Worm (Caenorhabditis elegans) whole organism, mixed stage, embryonic: Measurements from ENCODE around the gene phat-6.

Experiments
- M03D4.4 ChIP-seq: sonication (generic microtip); optimal IDR thresholded peaks from 2 replicates; lab custom pipeline; 2017; ENCODE audit warnings: mild to moderate bottlenecking, missing genetic modification characterization, missing compliant biosample characterization
- bed-3 ChIP-seq: fragments of 200-800 bp; sonication (Bioruptor generic); optimal IDR thresholded peaks from 3 replicates; lab custom pipeline; 2018; ENCODE audit warnings: mild to moderate bottlenecking, missing genetic modification characterization, moderate library complexity, missing compliant biosample characterization
- blmp-1 ChIP-seq: fragments of 150-350 bp; optimal IDR thresholded peaks from 2 replicates; lab custom pipeline; 2014; ENCODE audit warnings: missing biosample characterization, missing genetic modification characterization
- ceh-39 ChIP-seq: fragments of 150-350 bp; optimal IDR thresholded peaks from 2 replicates; lab custom pipeline; 2014; ENCODE audit warnings: missing biosample characterization, missing genetic modification characterization
- ceh-43 ChIP-seq: fragments of 200-800 bp; sonication (Bioruptor generic); optimal IDR thresholded peaks from 2 replicates; lab custom pipeline; 2018; ENCODE audit warnings: mild to moderate bottlenecking, missing genetic modification characterization, moderate library complexity, missing compliant biosample characterization
- ceh-83 ChIP-seq: fragments of 200-800 bp; sonication (Bioruptor generic); optimal IDR thresholded peaks from 2 replicates; lab custom pipeline; 2018; ENCODE audit warnings: mild to moderate bottlenecking, missing genetic modification characterization, missing compliant biosample characterization
- ces-1 ChIP-seq: fragments of 150-350 bp; optimal IDR thresholded peaks from 2 replicates; lab custom pipeline; 2014; ENCODE audit warnings: missing biosample characterization, missing genetic modification reagents, missing genetic modification characterization
- cnd-1 ChIP-seq: fragments of 200-800 bp; sonication (Bioruptor generic); optimal IDR thresholded peaks from 2 replicates; lab custom pipeline; 2018; ENCODE audit warnings: mild to moderate bottlenecking, missing genetic modification characterization, missing compliant biosample characterization
- drap-1 ChIP-seq: fragments of 200-800 bp; sonication (Bioruptor generic); optimal IDR thresholded peaks from 3 replicates; lab custom pipeline; 2018; ENCODE audit warnings: mild to moderate bottlenecking, missing genetic modification characterization, missing compliant biosample characterization
- elt-1 ChIP-seq: sonication (generic microtip); optimal IDR thresholded peaks from 2 replicates; lab custom pipeline; 2017; ENCODE audit warnings: missing genetic modification characterization, mild to moderate bottlenecking, missing compliant biosample characterization, antibody characterized with exemption, moderate library complexity, borderline replicate concordance; ENCODE audit not compliant: insufficient read depth
- elt-3 ChIP-seq: fragments of 150-350 bp; optimal IDR thresholded peaks from 2 replicates; lab custom pipeline; 2014; ENCODE audit warnings: missing biosample characterization, missing genetic modification characterization
- flh-1 ChIP-seq: fragments of 200-800 bp; sonication (Bioruptor generic); optimal IDR thresholded peaks from 2 replicates; lab custom pipeline; 2018; ENCODE audit warnings: mild to moderate bottlenecking, missing genetic modification characterization, moderate library complexity, missing compliant biosample characterization
- ham-2 ChIP-seq: fragments of 200-800 bp; sonication (Bioruptor generic); optimal IDR thresholded peaks from 2 replicates; lab custom pipeline; 2018; ENCODE audit warnings: mild to moderate bottlenecking, missing genetic modification characterization, missing compliant biosample characterization
- hlh-1 ChIP-seq: fragments of 150-350 bp; optimal IDR thresholded peaks from 2 replicates; lab custom pipeline; 2014; ENCODE audit warnings: missing biosample characterization, missing genetic modification reagents, missing genetic modification characterization
- lin-13 ChIP-seq: fragments of 150-350 bp; optimal IDR thresholded peaks from 2 replicates; lab custom pipeline; 2014; ENCODE audit warnings: missing biosample characterization, missing genetic modification characterization
- lin-32 ChIP-seq: fragments of 200-800 bp; sonication (Bioruptor generic); optimal IDR thresholded peaks from 2 replicates; lab custom pipeline; 2018; ENCODE audit warnings: mild to moderate bottlenecking, missing genetic modification characterization, missing compliant biosample characterization
- lsy-2 ChIP-seq: fragments of 150-350 bp; optimal IDR thresholded peaks from 2 replicates; lab custom pipeline; 2014; ENCODE audit warnings: missing biosample characterization, missing genetic modification characterization
- mab-5 ChIP-seq: fragments of 150-350 bp; optimal IDR thresholded peaks from 2 replicates; lab custom pipeline; 2014; ENCODE audit warnings: missing biosample characterization, missing genetic modification characterization
- mep-1 ChIP-seq: fragments of 150-350 bp; optimal IDR thresholded peaks from 2 replicates; lab custom pipeline; 2017; ENCODE audit warnings: missing biosample characterization, missing genetic modification reagents, missing genetic modification characterization, inconsistent platforms
- mls-2 ChIP-seq: sonication (generic microtip); optimal IDR thresholded peaks from 2 replicates; lab custom pipeline; 2016; ENCODE audit warnings: mild to moderate bottlenecking, missing genetic modification characterization, moderate library complexity, missing compliant biosample characterization
- nhr-12 ChIP-seq: fragments of 150-350 bp; optimal IDR thresholded peaks from 2 replicates; lab custom pipeline; 2014; ENCODE audit warnings: missing biosample characterization, missing genetic modification characterization
- nhr-2 ChIP-seq: fragments of 150-350 bp; optimal IDR thresholded peaks from 2 replicates; lab custom pipeline; 2014; ENCODE audit warnings: missing biosample characterization, missing genetic modification characterization
- nhr-237 ChIP-seq: fragments of 150-350 bp; optimal IDR thresholded peaks from 2 replicates; lab custom pipeline; 2014; ENCODE audit warnings: missing biosample characterization, missing genetic modification characterization
- nhr-28 ChIP-seq: fragments of 150-350 bp; optimal IDR thresholded peaks from 2 replicates; lab custom pipeline; 2014; ENCODE audit warnings: missing biosample characterization, missing genetic modification characterization
- nhr-76 ChIP-seq: sonication (generic microtip); optimal IDR thresholded peaks from 2 replicates; lab custom pipeline; 2017; ENCODE audit warnings: missing biosample characterization, missing genetic modification characterization
- pha-4 ChIP-seq: fragments of 150-350 bp; optimal IDR thresholded peaks from 2 replicates; lab custom pipeline; 2018; ENCODE audit warnings: missing biosample characterization, missing genetic modification reagents, missing genetic modification characterization
- sem-2 ChIP-seq: fragments of 200-800 bp; sonication (Bioruptor generic); optimal IDR thresholded peaks from 2 replicates; lab custom pipeline; 2018; ENCODE audit warnings: mild to moderate bottlenecking, missing genetic modification characterization, missing compliant biosample characterization
- snpc-4 ChIP-seq: fragments of 150-350 bp; optimal IDR thresholded peaks from 2 replicates; lab custom pipeline; 2014; ENCODE audit warnings: missing biosample characterization, missing genetic modification characterization
- sptf-1 ChIP-seq: sonication (generic microtip); optimal IDR thresholded peaks from 2 replicates; lab custom pipeline; 2017; ENCODE audit warnings: mild to moderate bottlenecking, missing genetic modification characterization, moderate library complexity, missing compliant biosample characterization
- tbx-8 ChIP-seq: fragments of 200-800 bp; sonication (Bioruptor generic); optimal IDR thresholded peaks from 2 replicates; lab custom pipeline; 2018; ENCODE audit warnings: mild to moderate bottlenecking, missing genetic modification characterization, moderate library complexity, missing compliant biosample characterization
- unc-120 ChIP-seq: sonication (generic microtip); optimal IDR thresholded peaks from 2 replicates; lab custom pipeline; 2017; ENCODE audit warnings: missing genetic modification characterization, missing compliant biosample characterization; ENCODE audit not compliant: poor library complexity, severe bottlenecking
- unc-39 ChIP-seq: fragments of 150-350 bp; optimal IDR thresholded peaks from 2 replicates; lab custom pipeline; 2014; ENCODE audit warnings: missing biosample characterization, missing genetic modification characterization
- unc-62 ChIP-seq: fragments of 150-350 bp; optimal IDR thresholded peaks from 2 replicates; lab custom pipeline; 2014; ENCODE audit warnings: missing biosample characterization, missing genetic modification reagents, missing genetic modification characterization
- zip-8 ChIP-seq: fragments of 150-350 bp; optimal IDR thresholded peaks from 2 replicates; lab custom pipeline; 2014; ENCODE audit warnings: missing biosample characterization, missing genetic modification characterization
- ztf-11 ChIP-seq: fragments of 150-350 bp; optimal IDR thresholded peaks from 2 replicates; lab custom pipeline; 2014; ENCODE audit warnings: missing biosample characterization, missing genetic modification characterization

The phat-6 gene

ce11 chrX:15188510-15188909 is 5.7 kb downstream of the phat-6 start:
- no peak for TF ChIP-seq sem-2 (GFP tag; lab: Kevin White, UChicago)
- TF ChIP-seq flh-1: no peak
- TF ChIP-seq lin-32 (GFP tag; lab: Kevin White, UChicago): no peak
- no peak for TF ChIP-seq bed-3 (GFP tag; lab: Kevin White, UChicago)
- TF ChIP-seq nhr-2 (tag; lab: Kevin White, UChicago): no peak
- TF ChIP-seq nhr-28 (tag; lab: Kevin White, UChicago): no peak
- no peak for TF ChIP-seq zip-8 (tag; lab: Kevin White, UChicago)
- TF ChIP-seq ceh-43 (GFP tag; lab: Kevin White, UChicago): no peak
- no peak for TF ChIP-seq mep-1 (tag; lab: Kevin White, UChicago)
- no peak for TF ChIP-seq sptf-1 (tag; lab: Kevin White, UChicago)
- no peak for TF ChIP-seq hlh-1
- TF ChIP-seq unc-39: no peak
- no peak for TF ChIP-seq nhr-12
- TF ChIP-seq mls-2: no peak
- TF ChIP-seq drap-1 (GFP tag; lab: Kevin White, UChicago): no peak
- TF ChIP-seq unc-62 (GFP tag; lab: Kevin White, UChicago): no peak
- no peak for TF ChIP-seq pha-4
- no peak for TF ChIP-seq ceh-39 (tag; lab: Kevin White, UChicago)
- TF ChIP-seq elt-1 (tag; lab: Kevin White, UChicago): no peak

ce11 chrX:15181454-15181853 is 12.7 kb downstream of the phat-6 start, which contains the start of gene pkhm-2:
pkhm-2 (minus strand) TSS chrX:15181465.
- TF ChIP-seq hlh-1 (peak; percentile 38), drap-1 (GFP tag; lab: Kevin White, UChicago) (peak; percentile 81), nhr-237 (tag; lab: Kevin White, UChicago) (peak; percentile 13), ztf-11 (tag; lab: Kevin White, UChicago) (peak; percentile 15), unc-62 (GFP tag; lab: Kevin White, UChicago) (no peak), nhr-76 (no peak), ceh-39 (tag; lab: Kevin White, UChicago) (no peak), pha-4 (peak; percentile 89), ceh-83 (GFP tag; lab: Kevin White, UChicago) (peak; percentile 44), elt-1 (tag; lab: Kevin White, UChicago) (no peak), nhr-12 (peak; percentile 7), bed-3 (GFP tag; lab: Kevin White, UChicago) (no peak), mab-5 (tag; lab: Kevin White, UChicago) (no peak), mls-2 (no peak), nhr-28 (tag; lab: Kevin White, UChicago) (no peak), ham-2 (peak; percentile 38), tbx-8 (no peak), sem-2 (GFP tag; lab: Kevin White, UChicago) (no peak), snpc-4 (no peak), lin-32 (GFP tag; lab: Kevin White, UChicago) (peak; percentile 37), sptf-1 (tag; lab: Kevin White, UChicago) (peak; percentile 71), mep-1 (tag; lab: Kevin White, UChicago) (peak; percentile 73), elt-3 (tag; lab: Kevin White, UChicago) (peak; percentile 9), lsy-2 (tag; lab: Kevin White, UChicago) (peak; percentile 40), ceh-43 (GFP tag; lab: Kevin White, UChicago) (no peak), blmp-1 (tag; lab: Kevin White, UChicago) (peak; percentile 70), M03D4.4 (tag; lab: Kevin White, UChicago) (peak; percentile 52), unc-39 (no peak), zip-8 (tag; lab: Kevin White, UChicago) (no peak), nhr-2 (tag; lab: Kevin White, UChicago) (no peak), lin-13 (peak; percentile 96), flh-1 (peak; percentile 22), cnd-1 (tag; lab: Kevin White, UChicago) (peak; percentile 71), unc-120 (tag; lab: Kevin White, UChicago) (peak; percentile 44), ces-1 (GFP tag; lab: Kevin White, UChicago) (no peak)

ce11 chrX:15176431-15176911 is 17.7 kb downstream of the phat-6 start, which contains the start of gene col-41:
col-41 (minus strand) TSS chrX:15176481.
- TF ChIP-seq blmp-1 (tag; lab: Kevin White, UChicago) (no peak), tbx-8 (no peak), ceh-43 (GFP tag; lab: Kevin White, UChicago) (no peak), ceh-39 (tag; lab: Kevin White, UChicago) (no peak), mep-1 (tag; lab: Kevin White, UChicago) (no peak)
